Fruit fly (Drosophila melanogaster) whole organism, wandering third instar larva: ENCODE data around the gene DNAlig3.

ENCODE experiments used
- Abd-B ChIP-seq: fragments of >200 bp; optimal IDR thresholded peaks from 2 replicates; lab custom pipeline; 2017; ENCODE audit warnings: missing biosample characterization, missing genetic modification characterization
- CG32264 ChIP-seq: fragments of 200-800 bp; sonication (Bioruptor generic); optimal IDR thresholded peaks from 2 replicates; lab custom pipeline; 2016; ENCODE audit warnings: missing biosample characterization, missing genetic modification characterization
- CrebA ChIP-seq: fragments of 200-800 bp; sonication (Bioruptor generic); optimal IDR thresholded peaks from 2 replicates; lab custom pipeline; 2016; ENCODE audit warnings: missing biosample characterization, mild to moderate bottlenecking, missing genetic modification characterization, borderline replicate concordance
- Dif ChIP-seq: fragments of 200-275, 200-300 bp; sonication (Bioruptor generic); optimal IDR thresholded peaks from 2 replicates; lab custom pipeline; 2018; ENCODE audit warnings: missing biosample characterization, missing genetic modification characterization; ENCODE audit not compliant: partially characterized antibody
- GATAd ChIP-seq: sonication (Bioruptor generic); optimal IDR thresholded peaks from 2 replicates; lab custom pipeline; 2016; ENCODE audit warnings: missing biosample characterization, missing genetic modification characterization
- HLH106 ChIP-seq: fragments of 200-800 bp; optimal IDR thresholded peaks from 3 replicates; lab custom pipeline; 2019; ENCODE audit warnings: missing biosample characterization, mild to moderate bottlenecking, missing genetic modification characterization, moderate library complexity
- Hr83 ChIP-seq: fragments of 200-300 bp; sonication (Bioruptor generic); optimal IDR thresholded peaks from 2 replicates; lab custom pipeline; 2016; ENCODE audit warnings: missing biosample characterization, mild to moderate bottlenecking, missing genetic modification characterization, moderate library complexity; ENCODE audit not compliant: poor library complexity, severe bottlenecking
- Jra ChIP-seq: sonication (Bioruptor generic); optimal IDR thresholded peaks from 2 replicates; lab custom pipeline; 2016; ENCODE audit warnings: missing biosample characterization, missing genetic modification characterization
- Mio ChIP-seq: sonication (Bioruptor generic); optimal IDR thresholded peaks from 2 replicates; lab custom pipeline; 2016; ENCODE audit warnings: missing biosample characterization, missing genetic modification characterization
- N ChIP-seq: fragments of >200 bp; optimal IDR thresholded peaks from 2 replicates; lab custom pipeline; 2018; ENCODE audit warnings: missing biosample characterization, missing external identifiers, missing genetic modification characterization
- OdsH ChIP-seq: fragments of 200-800 bp; sonication (Bioruptor generic); optimal IDR thresholded peaks from 2 replicates; lab custom pipeline; 2016; ENCODE audit warnings: missing biosample characterization, mild to moderate bottlenecking, missing genetic modification characterization
- Rel ChIP-seq, 2 experiments: fragments of 200-800 bp; sonication (Bioruptor generic) in 1 of 2; optimal IDR thresholded peaks; 2 replicates in 1 of 2; 3 replicates in 1 of 2; lab custom pipeline; 2016 to 2019; ENCODE audit warnings: mild to moderate bottlenecking in 2 of 2, missing biosample characterization in 2 of 2, missing genetic modification characterization in 2 of 2, moderate library complexity in 1 of 2
- Sp1 ChIP-seq: fragments of 200-800 bp; sonication (Bioruptor generic); optimal IDR thresholded peaks from 3 replicates; lab custom pipeline; 2019; ENCODE audit warnings: missing biosample characterization, mild to moderate bottlenecking, missing genetic modification characterization, moderate library complexity
- Vsx2 ChIP-seq: fragments of 200-300, 225-300 bp; sonication (Bioruptor generic); optimal IDR thresholded peaks from 2 replicates; lab custom pipeline; 2018; ENCODE audit warnings: missing biosample characterization, missing genetic modification characterization; ENCODE audit not compliant: partially characterized antibody
- br ChIP-seq: fragments of 200-800 bp; sonication (Bioruptor generic); optimal IDR thresholded peaks from 2 replicates; lab custom pipeline; 2016; ENCODE audit warnings: missing biosample characterization, missing genetic modification characterization
- dl ChIP-seq, 2 experiments: fragments of 175-275, 200-275 bp in 1 of 2; fragments of 200-275 bp in 1 of 2; sonication (Bioruptor generic); optimal IDR thresholded peaks; lab custom pipeline; 2018; ENCODE audit warnings: mild to moderate bottlenecking in 2 of 2, missing biosample characterization in 2 of 2, missing genetic modification characterization in 2 of 2, moderate library complexity in 2 of 2; ENCODE audit not compliant: partially characterized antibody in 2 of 2, insufficient read depth in 1 of 2
- dmrt93B ChIP-seq: fragments of 200-800 bp; sonication (Bioruptor generic); optimal IDR thresholded peaks from 2 replicates; lab custom pipeline; 2018; ENCODE audit warnings: missing biosample characterization, mild to moderate bottlenecking, missing genetic modification characterization
- ey ChIP-seq: fragments of 200-800 bp; sonication (Bioruptor generic); optimal IDR thresholded peaks from 2 replicates; lab custom pipeline; 2016; ENCODE audit warnings: missing biosample characterization, missing genetic modification characterization
- foxo ChIP-seq, 2 experiments: fragments of 200-800 bp; sonication (Bioruptor generic); optimal IDR thresholded peaks; 2 replicates in 1 of 2; 3 replicates in 1 of 2; lab custom pipeline; 2016 to 2017; ENCODE audit warnings: missing biosample characterization in 2 of 2, missing genetic modification characterization in 2 of 2
- fru ChIP-seq: fragments of 200-800 bp; sonication (Bioruptor generic); optimal IDR thresholded peaks from 3 replicates; lab custom pipeline; 2016; ENCODE audit warnings: missing biosample characterization, mild to moderate bottlenecking, missing genetic modification characterization
- h ChIP-seq: fragments of 200-800 bp; sonication (Bioruptor generic); optimal IDR thresholded peaks from 3 replicates; lab custom pipeline; 2016; ENCODE audit warnings: missing biosample characterization, mild to moderate bottlenecking, missing genetic modification characterization
- jim ChIP-seq: fragments of 175-275, 200-325 bp; sonication (Bioruptor generic); optimal IDR thresholded peaks from 2 replicates; lab custom pipeline; 2016; ENCODE audit warnings: missing biosample characterization, mild to moderate bottlenecking, missing genetic modification characterization
- pan ChIP-seq: fragments of >200 bp; optimal IDR thresholded peaks from 2 replicates; lab custom pipeline; 2017
- psq ChIP-seq: fragments of 200-800 bp; sonication (Bioruptor generic); optimal IDR thresholded peaks from 3 replicates; lab custom pipeline; 2017; ENCODE audit warnings: missing biosample characterization, mild to moderate bottlenecking, missing genetic modification characterization, moderate library complexity
- rgr ChIP-seq: fragments of 200-800 bp; sonication (Bioruptor generic); optimal IDR thresholded peaks from 3 replicates; lab custom pipeline; 2016; ENCODE audit warnings: missing biosample characterization, mild to moderate bottlenecking, missing genetic modification characterization
- sage ChIP-seq: fragments of 200-800 bp; sonication (Bioruptor generic); optimal IDR thresholded peaks from 2 replicates; lab custom pipeline; 2016; ENCODE audit warnings: missing biosample characterization, mild to moderate bottlenecking, missing genetic modification characterization
- usp ChIP-seq: fragments of >200 bp; optimal IDR thresholded peaks from 2 replicates; lab custom pipeline; 2017; ENCODE audit warnings: missing biosample characterization, missing genetic modification characterization
- woc ChIP-seq: sonication (Bioruptor generic); optimal IDR thresholded peaks from 2 replicates; lab custom pipeline; 2016; ENCODE audit warnings: missing biosample characterization, mild to moderate bottlenecking, missing genetic modification characterization

Gene DNAlig3

dm6 chr3R:12423997-12424396, 22.4 kb upstream of the DNAlig3 start:
- no peak for TF ChIP-seq jim (GFP tag; lab: Kevin White, UChicago)
- TF ChIP-seq rgr (GFP tag; lab: Kevin White, UChicago) = peak; percentile 97
- TF ChIP-seq, all 38 proteins: peak for 1

DNA sequence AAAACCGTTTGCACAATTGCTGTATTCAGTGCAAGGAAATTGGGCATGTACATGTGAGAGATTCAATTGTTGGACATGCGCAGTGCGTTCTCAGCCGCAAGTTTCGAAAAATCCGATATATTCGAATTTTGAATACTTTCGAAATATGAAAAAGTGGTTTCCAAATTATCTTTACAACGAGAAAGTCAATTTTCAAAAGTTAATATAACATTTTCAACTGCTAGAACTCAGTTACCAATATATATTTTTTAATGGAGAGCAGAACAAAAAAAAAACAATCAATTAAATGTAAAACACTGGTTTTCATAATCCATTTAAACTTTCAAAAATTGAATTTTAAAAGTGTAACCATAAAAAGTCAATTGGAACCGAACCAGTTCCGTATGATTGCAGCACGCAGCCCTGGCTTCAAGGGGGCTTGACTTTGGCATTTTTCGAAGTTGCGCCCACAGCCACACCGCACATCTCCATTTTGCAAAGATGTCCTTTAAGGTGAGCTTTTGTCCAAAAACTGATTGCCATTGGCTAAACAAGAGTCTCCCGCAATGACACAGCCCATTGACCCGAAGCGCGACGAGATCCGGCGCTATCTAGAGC, 20.8 kb upstream of the DNAlig3 start, which contains the start of the genes Scgbeta and CG17202:
Scgbeta (minus strand) TSS at position 51 of the 597 bp plus-strand sequence.
CG17202 (plus strand) TSS at position 390 of the 597 bp plus-strand sequence.
- TF ChIP-seq h (no peak), Hr83 (GFP tag; lab: Kevin White, UChicago) (peak; percentile 56), fru (GFP tag; lab: Kevin White, UChicago) (no peak)

dm6 chr3R:12413274-12413958, 11.8 kb upstream of the DNAlig3 start, which contains the start of the genes Dip-C and pps:
Dip-C (minus strand) TSS chr3R:12413759.
pps (plus strand) TSS chr3R:12413828.
- TF ChIP-seq psq (GFP tag; lab: Kevin White, UChicago) = peak; percentile 4
- peak; percentile 26 for TF ChIP-seq Sp1 (GFP tag; lab: Kevin White, UChicago)
- no peak for TF ChIP-seq CrebA (GFP tag; lab: Kevin White, UChicago)
- TF ChIP-seq Dif (GFP tag; lab: Kevin White, UChicago) = no peak
- no peak for TF ChIP-seq pan (lab: Kevin White, UChicago)
- TF ChIP-seq Vsx2 (GFP tag; lab: Kevin White, UChicago) = no peak
- no peak for TF ChIP-seq CG32264
- no peak for TF ChIP-seq GATAd (GFP tag; lab: Kevin White, UChicago)
- no peak for TF ChIP-seq Hr83 (GFP tag; lab: Kevin White, UChicago)
- no peak for TF ChIP-seq sage
- no peak for TF ChIP-seq dmrt93B (GFP tag; lab: Kevin White, UChicago)
- no peak for TF ChIP-seq dl (GFP tag; optimal IDR thresholded peaks at IDR 0.05; lab: Kevin White, UChicago; ENCODE audit: insufficient read depth in 1 of 2, partially characterized antibody in 2 of 2)
- TF ChIP-seq OdsH (GFP tag; lab: Kevin White, UChicago) = no peak
- no peak for TF ChIP-seq Rel (GFP tag; optimal IDR thresholded peaks at IDR 0.05; lab: Kevin White, UChicago)
- peak; percentile 83 for TF ChIP-seq Rel (tag; optimal IDR thresholded peaks at IDR 0.05; lab: Kevin White, UChicago)
- TF ChIP-seq ey = no peak

dm6 chr3R:12411449-12411848, 9.8 kb upstream of the DNAlig3 start:
- TF ChIP-seq dmrt93B (GFP tag; lab: Kevin White, UChicago) (no peak), OdsH (GFP tag; lab: Kevin White, UChicago) (no peak), Jra (GFP tag; lab: Kevin White, UChicago) (no peak)

DNA sequence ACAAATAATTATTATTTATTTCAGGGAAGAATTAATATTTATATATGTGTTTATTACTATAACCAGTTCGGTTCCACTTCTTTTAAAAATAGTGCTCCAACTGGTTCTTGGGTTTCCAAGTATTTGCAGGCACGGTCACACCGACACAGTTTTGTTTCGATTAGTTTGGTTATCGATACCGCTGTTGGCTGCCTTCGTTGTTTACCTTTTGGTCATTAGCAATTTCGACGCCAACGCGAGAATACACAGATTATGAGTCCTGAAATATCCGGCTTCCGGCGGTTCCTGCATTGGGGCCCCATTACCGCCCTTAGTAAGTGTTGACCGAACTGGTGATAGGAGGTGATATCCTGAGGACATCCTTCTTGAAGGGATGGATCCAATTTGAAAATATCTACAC, 6.5 kb upstream of the DNAlig3 start, which contains the start of gene CG5196:
CG5196 (plus strand) TSS at position 157 of the 400 bp plus-strand sequence.
- TF ChIP-seq rgr (GFP tag; lab: Kevin White, UChicago) = no peak
- TF ChIP-seq Sp1 (GFP tag; lab: Kevin White, UChicago) = peak; percentile 22
- no peak for TF ChIP-seq Abd-B (GFP tag; lab: Kevin White, UChicago)
- peak; percentile 7 for TF ChIP-seq HLH106 (tag; lab: Kevin White, UChicago)
- no peak for TF ChIP-seq usp (GFP tag; lab: Kevin White, UChicago)
- no peak for TF ChIP-seq CG32264
- TF ChIP-seq N (GFP tag; lab: Kevin White, UChicago) = no peak
- no peak for TF ChIP-seq br (GFP tag; lab: Kevin White, UChicago)
- TF ChIP-seq foxo (GFP tag; optimal IDR thresholded peaks at IDR 0.05; lab: Kevin White, UChicago) = no peak
- TF ChIP-seq Vsx2 (GFP tag; lab: Kevin White, UChicago) = no peak
- no peak for TF ChIP-seq dl (GFP tag; optimal IDR thresholded peaks at IDR 0.05; lab: Kevin White, UChicago; ENCODE audit: insufficient read depth in 1 of 2, partially characterized antibody in 2 of 2)
- TF ChIP-seq GATAd (GFP tag; lab: Kevin White, UChicago) = no peak
- TF ChIP-seq Rel (GFP tag; optimal IDR thresholded peaks at IDR 0.05; lab: Kevin White, UChicago) = no peak
- peak; percentile 27 for TF ChIP-seq Rel (tag; optimal IDR thresholded peaks at IDR 0.05; lab: Kevin White, UChicago)
- no peak for TF ChIP-seq Mio (GFP tag; lab: Kevin White, UChicago)
- no peak for TF ChIP-seq woc (GFP tag; lab: Kevin White, UChicago)
- no peak for TF ChIP-seq pan (lab: Kevin White, UChicago)
- TF ChIP-seq Hr83 (GFP tag; lab: Kevin White, UChicago) = no peak
- peak; percentile 17 for TF ChIP-seq fru (GFP tag; lab: Kevin White, UChicago)
- TF ChIP-seq Dif (GFP tag; lab: Kevin White, UChicago) = no peak
- TF ChIP-seq, all 38 proteins: peak for 4
